Worm (Caenorhabditis elegans) whole organism, midembryonic: ENCODE results near the gene K04A8.20.

ENCODE experiments used
- T22C8.4 ChIP-seq: fragments of 200-800 bp; sonication (Bioruptor generic); IDR thresholded peaks from 2 replicates; pipeline ENCODE4 v1.3.6; 2022; ENCODE audit warnings: missing genetic modification characterization, missing compliant biosample characterization
- cog-1 ChIP-seq: sonication (generic microtip); optimal IDR thresholded peaks from 2 replicates; lab custom pipeline; 2016; ENCODE audit warnings: missing genetic modification characterization, missing compliant biosample characterization
- flt-1 ChIP-seq: fragments of 200-800 bp; sonication (Bioruptor generic); IDR thresholded peaks from 2 replicates; pipeline ENCODE4 v1.3.6; 2022; ENCODE audit warnings: missing genetic modification characterization, missing compliant biosample characterization
- klf-2 ChIP-seq: fragments of 200-800 bp; sonication (Bioruptor generic); conservative IDR thresholded peaks from 2 replicates; pipeline ENCODE4 v1.3.6; 2022; ENCODE audit warnings: missing genetic modification reagents, missing genetic modification characterization, missing compliant biosample characterization
- med-1 ChIP-seq: sonication (generic microtip); optimal IDR thresholded peaks from 2 replicates; lab custom pipeline; 2017; ENCODE audit warnings: missing genetic modification characterization, mild to moderate bottlenecking, missing compliant biosample characterization, antibody characterized with exemption, missing genetic modification reagents; ENCODE audit not compliant: insufficient read depth
- ref-1 ChIP-seq: fragments of 200-800 bp; sonication (Bioruptor generic); conservative IDR thresholded peaks from 2 replicates; pipeline ENCODE4 v1.3.6; 2022; ENCODE audit warnings: missing genetic modification reagents, missing genetic modification characterization, missing compliant biosample characterization
- tab-1 ChIP-seq: fragments of 200-800 bp; sonication (Bioruptor generic); IDR thresholded peaks from 2 replicates; pipeline ENCODE4 v1.3.6; 2022; ENCODE audit warnings: missing genetic modification characterization, missing compliant biosample characterization
- ztf-23 ChIP-seq: fragments of 200-800 bp; sonication (Bioruptor generic); IDR thresholded peaks from 2 replicates; pipeline ENCODE4 v1.3.6; 2022; ENCODE audit warnings: missing genetic modification reagents, missing genetic modification characterization, missing compliant biosample characterization
- ztf-29 ChIP-seq: fragments of 200-800 bp; sonication (Bioruptor generic); IDR thresholded peaks from 2 replicates; pipeline ENCODE4 v1.3.6; 2022; ENCODE audit warnings: missing genetic modification reagents, missing genetic modification characterization, missing compliant biosample characterization

Gene K04A8.20

DNA sequence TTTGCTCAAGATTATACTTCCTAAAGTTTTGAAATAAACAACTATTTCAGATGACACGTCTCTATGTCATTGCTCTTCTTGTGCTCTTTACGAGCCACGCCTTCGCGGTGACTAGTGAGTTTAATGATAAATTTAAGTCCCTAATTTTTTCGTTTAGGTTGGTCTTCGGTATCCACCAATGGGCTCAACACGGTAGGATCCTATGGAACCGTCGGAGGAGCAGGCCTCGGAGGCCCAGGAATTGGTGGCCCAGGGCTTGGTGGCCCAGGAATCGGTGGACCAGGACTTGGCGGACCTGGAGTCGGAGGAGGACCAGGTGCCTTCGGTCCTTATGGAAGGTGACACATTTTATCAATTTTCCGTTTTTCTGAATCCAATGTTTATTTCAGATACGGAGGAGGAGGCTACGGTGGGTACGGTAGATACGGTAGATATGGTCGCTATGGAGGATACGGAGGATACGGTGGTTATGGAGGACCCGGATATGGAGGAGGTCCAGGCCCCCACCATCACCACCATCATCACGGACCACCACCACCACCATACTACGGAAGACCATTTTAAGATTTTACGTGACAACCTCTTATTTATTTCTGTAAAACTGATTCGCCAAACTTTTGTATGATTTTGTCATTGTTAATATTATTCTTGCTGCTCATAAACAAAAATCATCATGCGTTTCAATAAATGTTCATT is 28.7 kb upstream of the K04A8.20 start, which contains the start of the genes F46E10.2 and F46E10.18:
Gene F46E10.2 (plus strand): TSS at position 51 of the 696 bp plus-strand sequence.
Gene F46E10.18 (plus strand): TSS at position 646 of the 696 bp plus-strand sequence.
- TF ChIP-seq cog-1 (tag; lab: Kevin White, UChicago) = no peak
- no peak for TF ChIP-seq klf-2 (GFP tag; lab: Robert Waterston, UW)
- TF ChIP-seq tab-1 (GFP tag; lab: Robert Waterston, UW) = no peak
- TF ChIP-seq T22C8.4 (GFP tag; lab: Robert Waterston, UW) = no peak
- TF ChIP-seq ztf-29 (GFP tag; lab: Robert Waterston, UW) = no peak
- TF ChIP-seq ref-1 = no peak
- no peak for TF ChIP-seq med-1
- no peak for TF ChIP-seq flt-1 (GFP tag; lab: Robert Waterston, UW)
- no peak for TF ChIP-seq ztf-23 (GFP tag; lab: Robert Waterston, UW)

DNA sequence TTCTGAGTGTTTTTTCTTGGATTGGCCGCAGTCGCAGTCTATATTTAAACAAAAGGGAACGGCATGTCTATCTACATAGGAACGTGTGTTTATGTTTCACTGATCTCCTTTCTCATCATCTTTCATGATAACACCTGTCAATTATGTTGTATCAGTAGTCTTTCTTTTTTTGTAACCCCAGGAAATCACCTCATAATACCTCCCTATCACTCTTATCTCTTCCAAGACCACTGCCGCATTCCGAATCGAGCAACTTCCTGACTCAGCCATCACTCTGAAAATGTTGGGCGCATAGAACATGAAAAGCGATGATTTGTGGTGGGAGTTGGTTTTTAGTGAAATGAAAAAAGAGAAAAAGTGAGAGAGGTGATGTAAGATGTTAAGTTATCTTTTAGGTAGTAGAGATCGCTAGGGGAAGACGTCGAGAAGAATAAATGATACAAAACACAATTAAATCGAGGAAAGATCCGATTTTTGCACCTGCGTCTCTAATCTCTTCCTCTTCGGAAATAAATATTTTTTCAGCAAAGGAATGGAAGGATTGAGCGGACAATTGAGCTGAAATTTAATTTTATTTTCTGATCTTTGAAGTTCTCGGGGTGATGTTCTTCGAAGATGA is 26.3 kb upstream of the K04A8.20 start:
- TF ChIP-seq ztf-29 (GFP tag; lab: Robert Waterston, UW) (no peak), klf-2 (GFP tag; lab: Robert Waterston, UW) (no peak), cog-1 (tag; lab: Kevin White, UChicago) (no peak), tab-1 (GFP tag; lab: Robert Waterston, UW) (no peak), ztf-23 (GFP tag; lab: Robert Waterston, UW) (no peak), T22C8.4 (GFP tag; lab: Robert Waterston, UW) (no peak), med-1 (no peak), flt-1 (GFP tag; lab: Robert Waterston, UW) (no peak), ref-1 (no peak)

DNA sequence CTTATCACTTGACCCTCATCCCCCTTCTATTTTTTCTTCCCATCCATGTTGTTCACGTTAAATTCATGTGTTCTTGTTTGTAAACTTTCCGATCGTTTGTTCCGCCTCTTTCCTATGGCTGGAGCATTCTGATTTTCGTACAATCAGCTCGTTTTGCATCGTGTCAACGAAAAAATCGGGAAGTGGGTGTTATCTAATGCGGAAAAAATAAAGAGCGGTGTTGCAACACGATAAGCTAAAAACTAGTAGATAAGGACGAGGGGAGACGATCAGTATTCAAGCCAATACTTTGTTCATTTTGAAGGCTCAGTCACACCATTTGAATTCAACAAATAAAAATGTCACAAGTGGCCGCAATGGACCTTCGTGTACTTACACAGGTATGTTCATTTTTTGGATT is 24.5 kb upstream of the K04A8.20 start, which contains the start of gene acs-1:
Gene acs-1 (plus strand): TSS at position 233 of the 400 bp plus-strand sequence.
- TF ChIP-seq flt-1 (GFP tag; lab: Robert Waterston, UW) = no peak
- no peak for TF ChIP-seq tab-1 (GFP tag; lab: Robert Waterston, UW)
- TF ChIP-seq med-1 = no peak
- no peak for TF ChIP-seq T22C8.4 (GFP tag; lab: Robert Waterston, UW)
- no peak for TF ChIP-seq ref-1
- TF ChIP-seq ztf-29 (GFP tag; lab: Robert Waterston, UW) = no peak
- no peak for TF ChIP-seq klf-2 (GFP tag; lab: Robert Waterston, UW)
- TF ChIP-seq cog-1 (tag; lab: Kevin White, UChicago) = no peak
- TF ChIP-seq ztf-23 (GFP tag; lab: Robert Waterston, UW) = no peak

DNA sequence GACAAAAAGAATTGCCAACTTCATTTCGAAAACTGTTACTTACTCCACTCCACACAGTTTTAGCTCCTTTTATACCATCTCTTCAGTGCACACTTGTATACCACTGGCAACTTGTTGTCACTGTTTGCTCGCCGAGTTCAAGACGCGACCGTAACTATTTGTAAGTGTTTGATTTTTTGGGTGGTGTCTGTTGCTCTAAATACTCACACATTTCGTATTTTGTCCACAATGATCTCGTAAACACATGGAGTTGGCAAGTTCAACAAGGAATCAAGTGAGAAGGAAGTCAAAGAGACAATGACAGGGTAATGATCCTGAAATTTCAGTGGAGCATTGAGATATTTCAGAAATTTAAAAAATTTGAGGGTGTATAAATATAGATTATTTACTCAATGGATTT is 16.2 kb upstream of the K04A8.20 start, which contains the start of gene hpo-26:
Gene hpo-26 (minus strand): TSS at position 31 of the 400 bp plus-strand sequence.
- TF ChIP-seq cog-1 (tag; lab: Kevin White, UChicago) = no peak
- TF ChIP-seq klf-2 (GFP tag; lab: Robert Waterston, UW) = no peak
- TF ChIP-seq flt-1 (GFP tag; lab: Robert Waterston, UW) = no peak
- TF ChIP-seq med-1 = no peak
- TF ChIP-seq ztf-23 (GFP tag; lab: Robert Waterston, UW) = no peak
- no peak for TF ChIP-seq tab-1 (GFP tag; lab: Robert Waterston, UW)
- no peak for TF ChIP-seq ref-1
- TF ChIP-seq ztf-29 (GFP tag; lab: Robert Waterston, UW) = no peak
- no peak for TF ChIP-seq T22C8.4 (GFP tag; lab: Robert Waterston, UW)

DNA sequence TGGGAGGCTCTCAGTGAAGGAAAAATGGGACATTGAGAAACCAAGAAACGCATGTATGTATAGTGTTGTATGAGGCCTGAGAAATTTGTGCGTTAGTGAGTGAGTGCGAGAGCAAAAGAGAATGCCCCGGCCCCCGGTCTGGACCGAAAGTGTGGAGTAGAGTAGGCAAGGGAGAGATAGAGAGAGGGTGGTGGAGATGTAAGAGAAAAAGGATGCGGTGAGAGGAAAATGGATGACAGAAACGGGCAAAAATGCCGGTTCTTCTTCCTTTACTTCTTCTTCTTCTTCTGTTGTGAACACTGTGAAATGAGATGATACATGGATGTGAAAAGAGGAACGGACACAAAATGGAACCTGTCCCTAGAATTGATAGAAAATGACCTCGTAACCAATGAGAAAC is 10.9 kb upstream of the K04A8.20 start:
- TF ChIP-seq med-1 = no peak
- no peak for TF ChIP-seq T22C8.4 (GFP tag; lab: Robert Waterston, UW)
- 0 out of 2 replicates have a peak, but pooled peaks have one; percentile 42 for TF ChIP-seq flt-1 (GFP tag; lab: Robert Waterston, UW)
- no peak for TF ChIP-seq tab-1 (GFP tag; lab: Robert Waterston, UW)

DNA sequence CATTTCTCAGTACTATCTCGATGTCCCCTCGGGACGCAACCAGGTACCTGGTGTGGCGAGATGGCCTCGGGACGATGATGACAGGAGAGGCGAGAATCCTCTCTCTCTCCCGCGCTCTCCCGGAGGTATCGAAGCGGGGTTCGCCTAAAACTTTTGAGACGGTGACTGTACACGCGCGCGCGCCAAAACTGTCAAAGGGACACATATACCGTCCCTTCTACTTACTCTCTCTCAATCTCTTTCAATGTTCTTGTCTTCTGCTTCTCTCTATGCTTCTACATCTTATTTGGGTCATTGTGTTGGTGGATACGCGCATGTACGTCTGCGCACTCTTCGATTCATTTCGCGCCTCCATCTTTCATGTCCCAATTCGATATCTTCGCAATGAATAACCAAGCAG is 7.4 kb upstream of the K04A8.20 start:
- TF ChIP-seq cog-1 (tag; lab: Kevin White, UChicago) (peak; percentile 21), tab-1 (GFP tag; lab: Robert Waterston, UW) (no peak), flt-1 (GFP tag; lab: Robert Waterston, UW) (no peak), ztf-29 (GFP tag; lab: Robert Waterston, UW) (no peak), ref-1 (no peak), T22C8.4 (GFP tag; lab: Robert Waterston, UW) (no peak), ztf-23 (GFP tag; lab: Robert Waterston, UW) (0 out of 2 replicates have a peak, but pooled peaks have one; percentile 19), klf-2 (GFP tag; lab: Robert Waterston, UW) (no peak)

DNA sequence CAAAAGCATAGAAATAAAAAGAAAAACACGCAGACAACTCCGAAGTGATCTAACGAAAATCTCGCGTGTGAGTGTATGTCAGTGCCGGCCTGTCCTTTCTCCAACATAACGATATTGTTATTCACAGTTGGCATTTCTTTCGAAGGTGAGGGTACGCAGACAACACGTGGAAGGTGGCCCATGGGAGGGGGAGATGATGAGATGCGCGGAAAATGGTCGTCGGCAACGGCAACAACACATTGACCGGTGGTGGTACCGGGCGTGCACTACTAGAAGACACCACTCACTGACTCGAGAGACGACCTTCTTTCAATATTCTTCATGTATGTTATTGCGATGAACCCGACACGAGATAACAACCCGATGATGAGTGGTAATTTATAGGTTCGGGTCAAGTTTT is 4.2 kb upstream of the K04A8.20 start:
- 0 out of 2 replicates have a peak, but pooled peaks have one; percentile 6 for TF ChIP-seq flt-1 (GFP tag; lab: Robert Waterston, UW)
- no peak for TF ChIP-seq med-1

DNA sequence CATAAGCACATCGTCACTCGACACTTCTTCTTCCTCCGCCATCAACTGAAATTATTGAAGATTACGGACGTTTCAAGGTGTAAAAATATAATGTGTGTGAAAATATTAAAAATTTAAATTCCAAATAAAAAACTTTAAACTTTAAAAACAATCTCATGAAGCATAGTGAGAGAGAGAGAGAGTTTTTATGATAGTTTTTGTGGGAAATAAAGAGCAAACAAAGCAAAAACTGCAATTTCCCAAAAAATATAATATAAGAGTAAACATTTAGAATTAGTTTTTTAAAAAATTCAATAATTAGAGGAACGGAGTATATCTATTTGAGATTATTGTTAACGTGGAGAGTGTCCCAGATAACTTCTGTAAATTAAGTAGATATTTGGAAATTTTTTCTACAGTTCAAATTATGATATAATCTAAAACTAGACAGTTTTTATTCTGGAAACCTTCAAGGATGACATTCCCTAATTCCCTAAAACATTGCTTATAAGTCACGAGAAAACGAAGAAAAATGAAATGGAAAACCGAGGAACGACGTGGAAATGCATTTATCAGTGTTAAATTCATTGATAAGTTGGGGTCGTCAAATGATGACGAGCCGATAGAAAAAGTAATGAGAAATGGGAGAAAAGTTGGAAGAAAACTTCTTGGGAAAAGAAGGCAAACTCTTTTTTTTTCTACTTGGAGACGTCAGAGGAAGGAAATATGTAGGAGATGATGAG is 2.6 kb upstream of the K04A8.20 start, which contains the start of gene dre-1:
Gene dre-1 (minus strand): TSS at position 51 of the 722 bp plus-strand sequence.
- no peak for TF ChIP-seq cog-1 (tag; lab: Kevin White, UChicago)
- no peak for TF ChIP-seq tab-1 (GFP tag; lab: Robert Waterston, UW)
- TF ChIP-seq flt-1 (GFP tag; lab: Robert Waterston, UW) = no peak
- no peak for TF ChIP-seq T22C8.4 (GFP tag; lab: Robert Waterston, UW)

DNA sequence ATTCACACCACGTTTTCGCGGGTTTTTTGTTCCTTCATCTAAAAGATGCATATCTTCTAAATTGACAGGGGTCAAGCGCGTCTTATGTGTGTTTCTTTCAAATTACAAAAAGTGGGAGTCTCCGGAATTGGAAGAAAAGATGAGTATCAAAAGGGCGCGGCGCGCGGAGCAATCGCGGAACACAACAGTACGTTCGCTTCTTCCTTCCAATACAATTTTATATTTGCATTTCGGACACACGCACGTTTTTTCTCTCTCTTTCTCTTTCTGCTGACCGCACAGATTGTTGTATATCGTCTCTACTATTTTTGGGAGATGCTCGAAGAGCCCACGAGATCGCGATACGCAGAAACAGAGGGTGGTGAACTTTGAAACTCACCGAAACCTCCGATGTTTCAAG is 939 bp upstream of the K04A8.20 start:
- TF ChIP-seq med-1 = no peak
- TF ChIP-seq tab-1 (GFP tag; lab: Robert Waterston, UW) = no peak
- no peak for TF ChIP-seq ztf-23 (GFP tag; lab: Robert Waterston, UW)
- no peak for TF ChIP-seq cog-1 (tag; lab: Kevin White, UChicago)
